Worm (Caenorhabditis elegans): ENCODE results near the gene ZK185.2.
A peak's percentile ranks its signal among the peaks of the same experiment; 100 is the strongest.

The ZK185.2 gene

DNA sequence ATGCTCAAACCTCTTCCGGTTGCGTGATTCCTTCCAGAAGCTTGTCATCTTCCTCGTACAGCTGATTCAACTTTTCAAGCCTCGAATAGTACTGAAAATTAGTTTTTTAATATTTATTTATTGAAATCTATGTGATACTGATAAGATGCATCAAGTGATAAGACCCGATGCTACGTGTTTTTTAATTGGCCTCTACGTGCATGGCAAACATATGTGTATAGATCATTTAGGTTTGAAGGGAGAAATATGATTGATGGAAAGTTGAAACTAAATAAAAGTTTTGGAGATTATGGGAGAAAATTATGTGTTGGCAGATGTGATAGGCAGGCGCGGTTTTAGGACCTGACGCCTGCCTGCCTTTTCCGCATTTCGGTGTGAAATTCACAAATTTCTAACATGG, 7.9 kb downstream of the ZK185.2 start (continued):
- TF ChIP-seq ceh-20 (GFP tag; IDR thresholded peaks at IDR 0.05) (peak; percentile 42; the same call in 1 of the 2 replicates), zag-1 (tag; optimal IDR thresholded peaks at IDR 0.05) (no peak), unc-62 (GFP tag; optimal IDR thresholded peaks at IDR 0.05 in 1 of 2) (no peak), unc-62 (tag; optimal IDR thresholded peaks at IDR 0.05) (no peak), nhr-111 (GFP tag; optimal IDR thresholded peaks at IDR 0.05) (no peak), hlh-30 (tag; optimal IDR thresholded peaks at IDR 0.05; ENCODE audit: insufficient read depth) (peak; percentile 6)

- TF ChIP-seq daf-16 (GFP tag; optimal IDR thresholded peaks at IDR 0.05) (no peak), daf-16 (tag; optimal IDR thresholded peaks at IDR 0.05) (peak; percentile 4), aha-1 (tag) (peak; percentile 37), dve-1 (tag; optimal IDR thresholded peaks at IDR 0.05; ENCODE audit: insufficient read depth) (no peak), R02D3.7 (tag; optimal IDR thresholded peaks at IDR 0.05) (no peak)
Observed at ce11 chrIV:4545818-4546217, 9.5 kb downstream of the ZK185.2 start, which contains the start of gene ZK185.5. Gene ZK185.5, minus strand, starts transcription at chrIV:4545918.

DNA sequence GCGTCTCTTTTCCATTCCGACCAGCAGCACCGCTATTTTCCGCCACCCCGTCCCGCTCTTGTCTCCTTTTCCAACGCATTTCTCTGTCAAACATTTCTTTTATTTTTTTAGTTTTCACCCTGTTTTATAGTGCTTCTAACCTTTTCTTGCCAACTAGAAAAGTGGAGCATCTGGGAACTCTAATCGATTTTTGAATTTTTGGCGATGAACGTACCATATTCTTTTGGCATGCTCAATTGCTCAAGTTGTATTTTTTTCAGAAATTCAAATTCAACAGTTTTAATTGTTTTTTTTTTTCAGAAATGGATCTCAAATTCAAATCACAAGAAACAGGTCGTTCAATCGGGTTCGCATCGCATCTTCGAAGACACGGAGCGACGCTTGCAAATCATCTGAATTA, 11.9 kb downstream of the ZK185.2 start, which contains the start of gene ZK185.1:
TSS of gene ZK185.1 (plus strand) at position 301 of the 400 bp plus-strand sequence.
- TF ChIP-seq snpc-4 (tag; optimal IDR thresholded peaks at IDR 0.05) = no peak
- no peak for TF ChIP-seq daf-19 (GFP tag; conservative IDR thresholded peaks at IDR 0.05)
- no peak for TF ChIP-seq spr-3 (GFP tag; optimal IDR thresholded peaks at IDR 0.05)
- no peak for TF ChIP-seq mep-1 (tag; optimal IDR thresholded peaks at IDR 0.05)
- TF ChIP-seq nhr-25 (tag; optimal IDR thresholded peaks at IDR 0.05; ENCODE audit: borderline replicate concordance, insufficient read depth) = no peak
- TF ChIP-seq dmd-6 (GFP tag; IDR thresholded peaks at IDR 0.05) = no peak
- TF ChIP-seq nhr-77 (tag; optimal IDR thresholded peaks at IDR 0.05) = no peak
- TF ChIP-seq F37D6.2 (tag; optimal IDR thresholded peaks at IDR 0.05) = no peak

DNA sequence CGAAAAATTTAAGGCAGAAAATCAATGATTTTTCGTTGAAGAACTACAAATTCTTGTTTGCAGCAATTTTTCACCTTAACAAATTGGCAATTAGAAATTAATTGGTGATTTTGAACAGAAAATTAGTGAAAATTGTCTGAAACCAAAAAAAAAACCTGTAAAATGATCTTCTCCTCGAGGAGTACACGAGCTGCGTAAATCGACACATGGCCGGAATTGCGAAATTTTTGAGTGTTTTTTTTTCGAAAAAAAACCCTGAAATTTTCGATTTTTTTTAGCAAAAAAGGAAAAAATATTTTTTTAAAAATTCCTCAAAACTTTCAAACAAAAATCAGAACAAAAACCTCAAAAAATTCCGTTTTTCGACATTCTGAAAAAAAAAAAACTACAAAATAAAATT, 15.2 kb downstream of the ZK185.2 start:
- no peak for TF ChIP-seq T20F7.1 (GFP tag; optimal IDR thresholded peaks at IDR 0.05)
- peak; percentile 85 for TF ChIP-seq aha-1 (tag)

- TF ChIP-seq unc-39 (tag; optimal IDR thresholded peaks at IDR 0.05) (no peak), hlh-30 (tag; optimal IDR thresholded peaks at IDR 0.05; ENCODE audit: insufficient read depth) (peak; percentile 51)
Observed at ce11 chrIV:4557130-4557529, 20.8 kb downstream of the ZK185.2 start.

- TF ChIP-seq D1046.2 (GFP tag; IDR thresholded peaks at IDR 0.05) (no peak), mxl-2 (GFP tag; conservative IDR thresholded peaks at IDR 0.05) (no peak), ces-1 (GFP tag; optimal IDR thresholded peaks at IDR 0.05) (no peak), mdt-29 (GFP tag; IDR thresholded peaks at IDR 0.05) (no peak), arid-1 (GFP tag; conservative IDR thresholded peaks at IDR 0.05) (no peak), ceh-20 (GFP tag; IDR thresholded peaks at IDR 0.05) (no peak), ztf-7 (tag; optimal IDR thresholded peaks at IDR 0.05) (no peak), dmd-6 (GFP tag; IDR thresholded peaks at IDR 0.05) (peak; percentile 57), nhr-28 (tag; optimal IDR thresholded peaks at IDR 0.05) (peak; percentile 9), lin-1 (GFP tag; IDR thresholded peaks at IDR 0.05) (no peak), ztf-11 (tag; optimal IDR thresholded peaks at IDR 0.05) (no peak), egl-27 (tag; optimal IDR thresholded peaks at IDR 0.05) (no peak), php-3 (GFP tag; IDR thresholded peaks at IDR 0.05) (no peak), daf-12 (tag; optimal IDR thresholded peaks at IDR 0.05) (no peak), aha-1 (tag) (no peak), F37D6.2 (tag; optimal IDR thresholded peaks at IDR 0.05) (no peak), lin-13 (GFP tag; optimal IDR thresholded peaks at IDR 0.05) (no peak), ama-1 (optimal IDR thresholded peaks at IDR 0.05) (no peak), mxl-3 (GFP tag; optimal IDR thresholded peaks at IDR 0.05) (peak; percentile 14), vab-7 (GFP tag; IDR thresholded peaks at IDR 0.05) (no peak), F49E8.2 (tag; optimal IDR thresholded peaks at IDR 0.05; ENCODE audit: borderline replicate concordance) (no peak), dmd-8 (GFP tag; IDR thresholded peaks at IDR 0.05) (no peak), duxl-1 (tag; optimal IDR thresholded peaks at IDR 0.05; ENCODE audit: poor library complexity) (no peak), unc-39 (tag; optimal IDR thresholded peaks at IDR 0.05) (no peak), ceh-28 (tag; optimal IDR thresholded peaks at IDR 0.05) (no peak), zag-1 (tag; optimal IDR thresholded peaks at IDR 0.05) (no peak), Y105C5A.15 (GFP tag; IDR thresholded peaks at IDR 0.05) (no peak), madf-9 (GFP tag; conservative IDR thresholded peaks at IDR 0.05) (no peak)
Observed at ce11 chrIV:4557731-4558130, 21.4 kb downstream of the ZK185.2 start.
